Fruit fly (Drosophila melanogaster): ENCODE data around the gene CG15211.

CG15211 gene

DNA sequence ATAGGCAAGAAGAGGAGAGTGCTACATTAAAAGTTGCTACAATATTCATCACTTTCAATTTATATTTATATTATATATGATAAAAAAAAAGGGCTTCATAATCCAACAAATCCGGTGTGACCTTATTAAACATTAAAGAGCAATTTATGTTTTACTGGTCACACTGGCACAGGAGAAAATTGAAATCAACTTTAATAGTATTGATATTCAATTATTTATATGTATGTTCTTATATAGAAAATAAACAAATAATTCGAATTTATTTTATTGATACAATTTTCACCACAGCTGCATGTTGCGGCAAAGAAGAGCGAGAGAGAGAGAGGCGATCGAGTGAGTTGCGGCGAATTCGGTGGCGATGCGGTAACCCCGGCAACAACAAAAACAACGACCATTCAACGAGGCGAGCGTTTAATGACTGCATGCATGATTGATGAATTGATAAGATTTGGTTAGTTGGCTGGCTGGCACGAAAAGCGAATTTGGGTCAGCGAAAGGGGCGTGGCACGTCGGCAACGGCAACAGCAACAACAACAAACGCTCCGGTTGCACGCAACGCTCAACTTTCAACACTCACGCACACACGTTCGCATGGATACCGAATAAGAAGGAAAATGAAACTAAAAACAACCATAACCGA is 43.0 kb upstream of the CG15211 start (continued):
- TF ChIP-seq D (optimal IDR thresholded peaks at IDR 0.05) (no peak), D (GFP tag; optimal IDR thresholded peaks at IDR 0.05) (no peak), sc (optimal IDR thresholded peaks at IDR 0.05) (no peak), sc (GFP tag; optimal IDR thresholded peaks at IDR 0.05) (no peak), btn (GFP tag; optimal IDR thresholded peaks at IDR 0.05) (no peak), CG15011 (GFP tag; optimal IDR thresholded peaks at IDR 0.05) (no peak), kni (GFP tag; optimal IDR thresholded peaks at IDR 0.05) (peak; percentile 57), bab2 (GFP tag; optimal IDR thresholded peaks at IDR 0.05) (no peak), Bteb2 (GFP tag; optimal IDR thresholded peaks at IDR 0.05) (no peak), Ptx1 (GFP tag; IDR thresholded peaks at IDR 0.05) (no peak), CG6272 (GFP tag; IDR thresholded peaks at IDR 0.05) (no peak), E2f2 (GFP tag; IDR thresholded peaks at IDR 0.05) (no peak), ase (GFP tag; IDR thresholded peaks at IDR 0.05) (no peak), Xrp1 (GFP tag; IDR thresholded peaks at IDR 0.05) (no peak), CG15601 (tag; optimal IDR thresholded peaks at IDR 0.05) (peak; percentile 27), vvl (GFP tag; IDR thresholded peaks at IDR 0.05) (no peak), CG8944 (GFP tag; optimal IDR thresholded peaks at IDR 0.05) (no peak), CG11085 (GFP tag; IDR thresholded peaks at IDR 0.05) (no peak), CG42726 (GFP tag; IDR thresholded peaks at IDR 0.05; ENCODE audit: partially characterized antibody) (no peak), tio (GFP tag; optimal IDR thresholded peaks at IDR 0.05) (no peak), sim (GFP tag; IDR thresholded peaks at IDR 0.05) (no peak), Hand (GFP tag; optimal IDR thresholded peaks at IDR 0.05) (no peak), CG3995 (GFP tag; optimal IDR thresholded peaks at IDR 0.05) (no peak), CG7745 (tag; optimal IDR thresholded peaks at IDR 0.05) (no peak), CG10979 (tag; optimal IDR thresholded peaks at IDR 0.05) (no peak), Nf-YB (GFP tag; optimal IDR thresholded peaks at IDR 0.05) (no peak), CG4360 (GFP tag; IDR thresholded peaks at IDR 0.05) (peak; percentile 88), unpg (GFP tag; optimal IDR thresholded peaks at IDR 0.05) (no peak), CG4854 (GFP tag; optimal IDR thresholded peaks at IDR 0.05) (no peak), so (GFP tag; IDR thresholded peaks at IDR 0.05) (no peak), tin (GFP tag; optimal IDR thresholded peaks at IDR 0.05) (no peak), knrl (GFP tag; IDR thresholded peaks at IDR 0.05; ENCODE audit: partially characterized antibody) (no peak), BtbVII (GFP tag; optimal IDR thresholded peaks at IDR 0.05) (no peak), da (GFP tag; optimal IDR thresholded peaks at IDR 0.05) (no peak), peb (GFP tag; IDR thresholded peaks at IDR 0.05) (no peak), Myb (GFP tag; optimal IDR thresholded peaks at IDR 0.05) (no peak), CG17568 (GFP tag; optimal IDR thresholded peaks at IDR 0.05) (no peak), MTF-1 (GFP tag; optimal IDR thresholded peaks at IDR 0.05; ENCODE audit: borderline replicate concordance) (no peak), Trl (optimal IDR thresholded peaks at IDR 0.05) (peak in 1 of 2 experiments; percentile 19), Trl (GFP tag; optimal IDR thresholded peaks at IDR 0.05) (no peak), CG7839 (tag; optimal IDR thresholded peaks at IDR 0.05) (no peak), CG14050 (GFP tag; IDR thresholded peaks at IDR 0.05) (no peak), HLHmδ (GFP tag; optimal IDR thresholded peaks at IDR 0.05) (no peak), D19A (tag; optimal IDR thresholded peaks at IDR 0.05) (peak; percentile 11), slou (GFP tag; optimal IDR thresholded peaks at IDR 0.05) (no peak), CG2202 (tag; optimal IDR thresholded peaks at IDR 0.05) (no peak), CG8089 (GFP tag; optimal IDR thresholded peaks at IDR 0.05) (no peak), CG4820 (GFP tag; optimal IDR thresholded peaks at IDR 0.05) (no peak), luna (GFP tag; optimal IDR thresholded peaks at IDR 0.05) (no peak), CG17361 (GFP tag; IDR thresholded peaks at IDR 0.05) (no peak), CG13424 (tag; optimal IDR thresholded peaks at IDR 0.05) (no peak), Ets65A (GFP tag) (peak; percentile 72), Mes4 (GFP tag; optimal IDR thresholded peaks at IDR 0.05) (no peak)
